Worm (Caenorhabditis elegans) whole organism, dauer: ENCODE results near the gene F07C4.10.

ENCODE experiments used
- unc-62 ChIP-seq: sonication (generic microtip); optimal IDR thresholded peaks from 2 replicates; lab custom pipeline; 2017; ENCODE audit warnings: missing biosample characterization, missing genetic modification reagents, missing genetic modification characterization

The F07C4.10 gene

ce11 chrV:7590454-7590853 is 49.2 kb downstream of the F07C4.10 start, which contains the start of gene C50E3.6:
Gene C50E3.6, minus strand, starts transcription at chrV:7590554.
- no peak for TF ChIP-seq unc-62 (GFP tag; lab: Kevin White, UChicago)
